Worm (Caenorhabditis elegans): ENCODE data around the gene dlat-1.

dlat-1 gene

ce11 chrV:14409905-14410304 is 37.2 kb downstream of the dlat-1 start:
- TF ChIP-seq hmg-11 (tag; optimal IDR thresholded peaks at IDR 0.05) (no peak), snpc-4 (tag; optimal IDR thresholded peaks at IDR 0.05) (peak; percentile 91), unc-62 (GFP tag; optimal IDR thresholded peaks at IDR 0.05) (no peak), egl-27 (tag; optimal IDR thresholded peaks at IDR 0.05) (no peak)

- no peak for TF ChIP-seq egl-27 (tag; optimal IDR thresholded peaks at IDR 0.05)
- TF ChIP-seq unc-62 (GFP tag; optimal IDR thresholded peaks at IDR 0.05): no peak
- no peak for TF ChIP-seq ceh-9 (tag; optimal IDR thresholded peaks at IDR 0.05)
- TF ChIP-seq ZK546.5 (tag; optimal IDR thresholded peaks at IDR 0.05): no peak
- TF ChIP-seq unc-39 (tag; optimal IDR thresholded peaks at IDR 0.05): no peak
- no peak for TF ChIP-seq jun-1 (tag; optimal IDR thresholded peaks at IDR 0.05)
- TF ChIP-seq nhr-12 (tag; optimal IDR thresholded peaks at IDR 0.05): no peak
These were observed 38.3 kb downstream of the dlat-1 start, which contains the start of gene gnrr-2 for ce11 chrV:14408774-14409173. Gene gnrr-2 (plus strand): TSS chrV:14409074.

- TF ChIP-seq nhr-43 (tag; optimal IDR thresholded peaks at IDR 0.05; ENCODE audit: poor library complexity, severe bottlenecking) (no peak), jun-1 (tag; optimal IDR thresholded peaks at IDR 0.05) (no peak), nhr-23 (tag; optimal IDR thresholded peaks at IDR 0.05) (no peak), nhr-67 (tag; optimal IDR thresholded peaks at IDR 0.05) (no peak), lin-39 (tag; optimal IDR thresholded peaks at IDR 0.05) (no peak), nhr-77 (tag; optimal IDR thresholded peaks at IDR 0.05) (no peak), daf-12 (tag; optimal IDR thresholded peaks at IDR 0.05) (no peak), egl-27 (tag; optimal IDR thresholded peaks at IDR 0.05) (no peak), ceh-28 (tag; optimal IDR thresholded peaks at IDR 0.05) (no peak), elt-2 (tag; optimal IDR thresholded peaks at IDR 0.05) (no peak), R02D3.7 (tag; optimal IDR thresholded peaks at IDR 0.05) (no peak), aly-2 (tag; optimal IDR thresholded peaks at IDR 0.05) (no peak), fkh-2 (tag; optimal IDR thresholded peaks at IDR 0.05) (no peak), nfya-1 (tag; optimal IDR thresholded peaks at IDR 0.05; ENCODE audit: insufficient read depth) (no peak), nhr-76 (tag; optimal IDR thresholded peaks at IDR 0.05) (no peak), eor-1 (tag; optimal IDR thresholded peaks at IDR 0.05) (no peak), fkh-10 (GFP tag; optimal IDR thresholded peaks at IDR 0.05) (no peak), mml-1 (tag; optimal IDR thresholded peaks at IDR 0.05) (no peak), ceh-82 (tag; optimal IDR thresholded peaks at IDR 0.05) (no peak)
These were observed 41.4 kb downstream of the dlat-1 start for ce11 chrV:14405647-14406046.

- TF ChIP-seq elt-2 (tag; optimal IDR thresholded peaks at IDR 0.05): no peak
- no peak for TF ChIP-seq ceh-9 (tag; optimal IDR thresholded peaks at IDR 0.05)
- TF ChIP-seq mml-1 (tag; optimal IDR thresholded peaks at IDR 0.05): no peak
- no peak for TF ChIP-seq nhr-43 (tag; optimal IDR thresholded peaks at IDR 0.05; ENCODE audit: poor library complexity, severe bottlenecking)
- no peak for TF ChIP-seq nhr-12 (tag; optimal IDR thresholded peaks at IDR 0.05)
- TF ChIP-seq hmg-11 (tag; optimal IDR thresholded peaks at IDR 0.05): no peak
- TF ChIP-seq elt-3 (tag; optimal IDR thresholded peaks at IDR 0.05): no peak
- TF ChIP-seq mdl-1 (tag; optimal IDR thresholded peaks at IDR 0.05): no peak
- no peak for TF ChIP-seq nhr-76 (tag; optimal IDR thresholded peaks at IDR 0.05)
- no peak for TF ChIP-seq ceh-82 (tag; optimal IDR thresholded peaks at IDR 0.05)
- no peak for TF ChIP-seq elt-1 (tag; optimal IDR thresholded peaks at IDR 0.05)
- TF ChIP-seq lsy-12 (tag; optimal IDR thresholded peaks at IDR 0.05): no peak
- TF ChIP-seq nhr-237 (tag; optimal IDR thresholded peaks at IDR 0.05): no peak
- no peak for TF ChIP-seq nhr-28 (tag; optimal IDR thresholded peaks at IDR 0.05)
- TF ChIP-seq fkh-2 (tag; optimal IDR thresholded peaks at IDR 0.05): no peak
- no peak for TF ChIP-seq pha-4 (tag; optimal IDR thresholded peaks at IDR 0.05)
These were observed 50.9 kb downstream of the dlat-1 start for ce11 chrV:14396123-14396669.
